Worm (Caenorhabditis elegans) whole organism, young adult: ENCODE measurements around the gene Y57G11C.38.

Source experiments
- B0336.3 ChIP-seq: fragments of 200-800 bp; sonication (Bioruptor generic); IDR thresholded peaks from 2 replicates; pipeline ENCODE4 v1.3.6; 2022; ENCODE audit warnings: missing genetic modification characterization, missing compliant biosample characterization
- F10E7.11 ChIP-seq: sonication (generic microtip); optimal IDR thresholded peaks from 2 replicates; lab custom pipeline; 2017; ENCODE audit warnings: mild to moderate bottlenecking, missing genetic modification characterization, moderate library complexity, missing compliant biosample characterization
- F23B12.7 ChIP-seq: sonication (generic microtip); optimal IDR thresholded peaks from 2 replicates; lab custom pipeline; 2017; ENCODE audit warnings: missing genetic modification characterization, mild to moderate bottlenecking, missing compliant biosample characterization, antibody characterized with exemption, moderate library complexity; ENCODE audit not compliant: insufficient read depth
- F39B2.1 ChIP-seq: fragments of 200-800 bp; sonication (Bioruptor generic); IDR thresholded peaks from 2 replicates; pipeline ENCODE4 v1.3.6; 2022; ENCODE audit warnings: missing genetic modification reagents, missing genetic modification characterization, missing compliant biosample characterization
- F55B11.4 ChIP-seq: sonication (generic microtip); optimal IDR thresholded peaks from 2 replicates; lab custom pipeline; 2016; ENCODE audit warnings: missing compliant biosample characterization, missing genetic modification characterization, borderline replicate concordance; ENCODE audit not compliant: insufficient read depth
- K12H6.12 ChIP-seq: fragments of 200-800 bp; sonication (Bioruptor generic); optimal IDR thresholded peaks from 2 replicates; lab custom pipeline; 2018; ENCODE audit warnings: mild to moderate bottlenecking, missing genetic modification characterization, missing compliant biosample characterization
- T07F8.4 ChIP-seq: sonication (generic microtip); optimal IDR thresholded peaks from 2 replicates; lab custom pipeline; 2016; ENCODE audit warnings: mild to moderate bottlenecking, missing genetic modification characterization, moderate library complexity, missing compliant biosample characterization
- Y67H2A.10 ChIP-seq: fragments of 200-800 bp; sonication (Bioruptor generic); conservative IDR thresholded peaks from 2 replicates; pipeline ENCODE4 v1.3.6; 2022; ENCODE audit warnings: missing genetic modification reagents, missing genetic modification characterization, missing compliant biosample characterization
- attf-5 ChIP-seq: fragments of 200-800 bp; sonication (Bioruptor generic); optimal IDR thresholded peaks from 2 replicates; lab custom pipeline; 2018; ENCODE audit warnings: mild to moderate bottlenecking, missing genetic modification characterization, missing compliant biosample characterization
- attf-6 ChIP-seq: fragments of 200-800 bp; sonication (Bioruptor generic); IDR thresholded peaks from 2 replicates; pipeline ENCODE4 v1.3.6; 2022; ENCODE audit warnings: missing genetic modification reagents, missing genetic modification characterization, missing compliant biosample characterization
- cebp-1 ChIP-seq, 2 experiments: fragments of 200-800 bp in 1 of 2; sonication (Bioruptor generic) in 1 of 2; sonication (generic microtip) in 1 of 2; IDR thresholded peaks in 1 of 2; optimal IDR thresholded peaks in 1 of 2; 2 replicates each; pipeline versions ENCODE4 v1.3.6 to Lab custom; 2017 to 2022; ENCODE audit warnings: missing compliant biosample characterization in 2 of 2, missing genetic modification characterization in 2 of 2, mild to moderate bottlenecking in 1 of 2, missing genetic modification reagents in 1 of 2, moderate library complexity in 1 of 2
- cebp-2 ChIP-seq: fragments of 200-800 bp; sonication (Bioruptor generic); IDR thresholded peaks from 2 replicates; pipeline ENCODE4 v1.3.6; 2022; ENCODE audit warnings: missing genetic modification characterization, missing compliant biosample characterization
- efl-1 ChIP-seq: fragments of 150-350 bp; optimal IDR thresholded peaks from 2 replicates; lab custom pipeline; 2014; ENCODE audit warnings: missing biosample characterization, missing genetic modification reagents, missing genetic modification characterization
- egrh-3 ChIP-seq: fragments of 200-800 bp; sonication (Bioruptor generic); IDR thresholded peaks from 2 replicates; pipeline ENCODE4 v1.3.6; 2022; ENCODE audit warnings: missing genetic modification reagents, missing genetic modification characterization, missing compliant biosample characterization
- hmg-1.2 ChIP-seq: fragments of 200-800 bp; sonication (Bioruptor generic); IDR thresholded peaks from 2 replicates; pipeline ENCODE4 v1.3.6; 2022; ENCODE audit warnings: missing genetic modification reagents, missing genetic modification characterization, missing compliant biosample characterization
- lin-26 ChIP-seq: fragments of 200-800 bp; sonication (Bioruptor generic); IDR thresholded peaks from 2 replicates; pipeline ENCODE4 v1.3.6; 2022; ENCODE audit warnings: missing genetic modification reagents, missing genetic modification characterization, missing compliant biosample characterization
- mcd-1 ChIP-seq: fragments of 200-800 bp; sonication (Bioruptor generic); IDR thresholded peaks from 2 replicates; pipeline ENCODE4 v1.3.6; 2022; ENCODE audit warnings: missing genetic modification reagents, missing genetic modification characterization, missing compliant biosample characterization
- mel-28 ChIP-seq: sonication (generic microtip); optimal IDR thresholded peaks from 2 replicates; lab custom pipeline; 2016; ENCODE audit warnings: borderline replicate concordance, mild to moderate bottlenecking, missing genetic modification characterization, missing compliant biosample characterization
- nhr-179 ChIP-seq: sonication (generic microtip); optimal IDR thresholded peaks from 2 replicates; lab custom pipeline; 2016; ENCODE audit warnings: mild to moderate bottlenecking, missing genetic modification characterization, missing compliant biosample characterization
- nhr-80 ChIP-seq: sonication (generic microtip); optimal IDR thresholded peaks from 2 replicates; lab custom pipeline; 2016; ENCODE audit warnings: missing genetic modification characterization, missing compliant biosample characterization
- pha-4 ChIP-seq: fragments of 150-350 bp; sonication (generic microtip); optimal IDR thresholded peaks from 2 replicates; lab custom pipeline; 2014; ENCODE audit warnings: missing biosample characterization, missing genetic modification reagents, missing genetic modification characterization
- rec-8 ChIP-seq, 2 experiments: sonication (generic microtip); optimal IDR thresholded peaks; 2 replicates each; lab custom pipeline; 2016; ENCODE audit warnings: mild to moderate bottlenecking in 2 of 2, missing genetic modification characterization in 2 of 2, missing genetic modification reagents in 2 of 2, missing genotype in 2 of 2, missing biosample characterization in 1 of 2, missing compliant biosample characterization in 1 of 2, moderate library complexity in 1 of 2
- sdz-38 ChIP-seq: sonication (generic microtip); optimal IDR thresholded peaks from 2 replicates; lab custom pipeline; 2016; ENCODE audit warnings: missing genotype, missing genetic modification characterization, missing compliant biosample characterization
- snpc-1.1 ChIP-seq: sonication (generic microtip); optimal IDR thresholded peaks from 2 replicates; lab custom pipeline; 2017; ENCODE audit warnings: missing genetic modification characterization, mild to moderate bottlenecking, missing compliant biosample characterization, antibody characterized with exemption, moderate library complexity, missing genotype, missing genetic modification reagents; ENCODE audit not compliant: insufficient read depth
- snpc-4 ChIP-seq, 5 experiments: fragments of 150-350 bp in 1 of 5; sonication (generic microtip) in 4 of 5; optimal IDR thresholded peaks; 2 replicates each; lab custom pipeline; 2014 to 2018; ENCODE audit warnings: missing genetic modification characterization in 5 of 5, missing biosample characterization in 3 of 5, antibody characterized with exemption in 2 of 5, mild to moderate bottlenecking in 2 of 5, missing compliant biosample characterization in 2 of 5, missing genotype in 2 of 5, moderate library complexity in 2 of 5, missing genetic modification reagents in 1 of 5
- sptf-2 ChIP-seq: fragments of 200-800 bp; sonication (Bioruptor generic); optimal IDR thresholded peaks from 2 replicates; lab custom pipeline; 2018; ENCODE audit warnings: mild to moderate bottlenecking, missing genetic modification characterization, missing compliant biosample characterization
- tbp1 ChIP-seq: fragments of 200-800 bp; sonication (Bioruptor generic); optimal IDR thresholded peaks from 2 replicates; lab custom pipeline; 2018; ENCODE audit warnings: mild to moderate bottlenecking, missing genetic modification characterization, missing compliant biosample characterization
- tlf-1 ChIP-seq: fragments of 200-800 bp; sonication (Bioruptor generic); optimal IDR thresholded peaks from 2 replicates; lab custom pipeline; 2018; ENCODE audit warnings: mild to moderate bottlenecking, missing genetic modification characterization, missing compliant biosample characterization
- ztf-18 ChIP-seq: sonication (generic microtip); optimal IDR thresholded peaks from 2 replicates; lab custom pipeline; 2016; ENCODE audit warnings: missing genotype, mild to moderate bottlenecking, missing genetic modification characterization, missing compliant biosample characterization
- ztf-26 ChIP-seq: sonication (generic microtip); optimal IDR thresholded peaks from 2 replicates; lab custom pipeline; 2017; ENCODE audit warnings: missing genetic modification characterization, missing compliant biosample characterization

The Y57G11C.38 gene

DNA sequence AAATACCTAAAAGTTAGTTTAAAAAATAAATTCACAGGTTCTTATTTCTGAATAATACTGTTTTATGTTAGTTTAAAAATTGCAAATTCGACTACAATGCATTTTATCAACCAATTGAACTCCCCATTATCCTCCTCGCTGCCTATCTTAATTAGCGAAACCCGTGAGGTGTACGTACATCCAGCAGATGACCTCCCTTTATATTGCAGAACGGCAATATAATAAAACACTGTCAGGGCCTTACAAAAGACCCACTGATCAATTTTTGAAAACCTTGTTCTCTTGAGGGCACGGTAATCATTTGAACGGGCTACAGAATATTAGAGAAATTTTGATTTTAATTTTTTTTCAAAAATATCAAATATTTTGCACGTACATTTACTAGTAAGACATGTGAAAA is 2.3 kb downstream of the Y57G11C.38 start:
- TF ChIP-seq F55B11.4 (tag; lab: Kevin White, UChicago) (no peak), mel-28 (tag; lab: Kevin White, UChicago) (no peak), snpc-4 (GFP tag; optimal IDR thresholded peaks at IDR 0.05; lab: Kevin White, UChicago) (peak; percentile 60), snpc-4 (tag; optimal IDR thresholded peaks at IDR 0.05; lab: Kevin White, UChicago) (peak; percentile 66 to 93 (median 87)), attf-6 (GFP tag; lab: Robert Waterston, UW) (peak; percentile 90), tbp1 (GFP tag; lab: Kevin White, UChicago) (peak; percentile 16), snpc-1.1 (tag; lab: Kevin White, UChicago) (peak; percentile 77), nhr-179 (no peak)
- TF ChIP-seq, all 124 proteins: peak for 4

DNA sequence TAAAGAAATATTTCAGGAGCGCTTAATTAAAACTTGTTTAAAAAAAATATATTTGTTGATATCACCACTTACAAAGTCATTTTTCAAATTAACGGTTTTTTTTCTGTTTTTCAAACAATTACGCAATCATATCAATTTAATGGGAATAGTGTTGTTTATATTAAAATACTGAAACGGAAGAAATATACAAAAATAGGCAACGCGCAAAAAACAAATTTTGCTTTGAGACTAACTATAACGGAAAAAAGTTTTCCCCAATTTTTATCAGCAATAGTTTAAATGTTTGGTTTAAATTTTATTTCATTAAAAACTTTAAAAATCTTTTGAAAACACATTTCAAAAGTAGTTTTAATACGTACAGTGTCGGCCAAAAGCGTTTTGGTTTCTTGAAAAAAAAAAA is 6.3 kb downstream of the Y57G11C.38 start:
- TF ChIP-seq egrh-3 (GFP tag; lab: Robert Waterston, UW) (no peak), sptf-2 (GFP tag; lab: Kevin White, UChicago) (no peak), tlf-1 (GFP tag; lab: Kevin White, UChicago) (no peak), Y67H2A.10 (GFP tag; lab: Robert Waterston, UW) (no peak), hmg-1.2 (GFP tag; lab: Robert Waterston, UW) (no peak), rec-8 (tag; optimal IDR thresholded peaks at IDR 0.05; lab: Kevin White, UChicago) (no peak)

DNA sequence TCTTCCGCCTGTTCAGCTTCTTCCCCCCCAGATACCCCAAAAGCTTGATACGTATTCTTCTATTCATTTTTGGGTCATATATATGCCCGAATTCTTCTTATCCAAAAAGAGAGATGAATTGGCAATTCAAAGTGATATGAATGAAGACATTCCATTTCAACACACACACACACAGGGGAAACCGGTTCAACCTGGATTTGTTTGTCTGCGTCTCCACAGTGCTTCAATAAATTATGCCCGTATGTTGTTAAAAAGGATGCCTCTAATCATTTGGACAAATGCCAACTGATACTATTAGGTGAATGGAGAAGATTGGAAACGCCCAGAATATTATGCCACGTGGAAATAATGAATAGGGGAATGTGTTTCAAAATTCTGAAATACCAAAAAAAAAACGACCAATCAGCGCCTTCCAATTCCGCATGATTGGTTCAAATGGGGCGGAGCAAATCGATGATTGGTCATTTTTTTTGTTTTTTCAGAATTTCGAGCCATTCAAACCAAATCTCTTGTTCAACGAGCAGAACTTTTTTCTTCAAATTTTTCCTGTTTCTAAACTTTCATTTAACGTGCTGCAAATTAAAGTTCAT is 7.7 kb downstream of the Y57G11C.38 start:
- no peak for TF ChIP-seq F23B12.7

DNA sequence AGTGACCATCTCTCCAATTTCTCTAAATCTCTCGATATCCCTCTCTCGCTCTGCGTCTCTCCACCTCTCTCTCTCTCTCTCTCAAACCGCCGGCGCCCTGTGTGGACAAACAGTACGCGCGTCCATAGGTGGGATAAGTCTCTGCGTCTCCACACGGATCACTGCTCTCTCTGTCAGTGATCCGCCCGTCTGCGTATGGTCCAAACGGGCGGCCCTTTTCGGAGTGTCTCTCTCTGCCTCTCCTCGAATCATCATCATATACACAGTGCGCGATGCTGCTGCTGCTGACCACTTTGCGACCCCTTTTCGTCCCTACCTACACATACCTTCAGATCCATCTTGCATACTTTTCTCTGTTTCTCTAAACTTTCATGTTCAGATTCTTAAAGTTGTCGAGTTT is 10.1 kb downstream of the Y57G11C.38 start:
- TF ChIP-seq attf-5 (GFP tag; lab: Kevin White, UChicago), result peak; percentile 43
- no peak for TF ChIP-seq cebp-1 (GFP tag; IDR thresholded peaks at IDR 0.05; lab: Robert Waterston, UW)
- no peak for TF ChIP-seq cebp-1 (tag; optimal IDR thresholded peaks at IDR 0.05; lab: Kevin White, UChicago)
- 0 out of 2 replicates have a peak, but pooled peaks have one; percentile 31 for TF ChIP-seq attf-6 (GFP tag; lab: Robert Waterston, UW)
- TF ChIP-seq nhr-179, result no peak
- peak; percentile 58 for TF ChIP-seq ztf-26 (tag; lab: Kevin White, UChicago)
- no peak for TF ChIP-seq B0336.3 (GFP tag; lab: Robert Waterston, UW)
- no peak; the same call in 1 of the 2 replicates for TF ChIP-seq mcd-1 (GFP tag; lab: Robert Waterston, UW)
- TF ChIP-seq ztf-18 (tag; lab: Kevin White, UChicago), result peak; percentile 9
- TF ChIP-seq K12H6.12 (tag; lab: Kevin White, UChicago), result peak; percentile 19
- TF ChIP-seq snpc-4 (GFP tag; optimal IDR thresholded peaks at IDR 0.05; lab: Kevin White, UChicago), result no peak
- TF ChIP-seq snpc-4 (tag; optimal IDR thresholded peaks at IDR 0.05; lab: Kevin White, UChicago), result peak in 2 of 4 experiments; percentile 71 to 75
- peak; percentile 66; the same call in 1 of the 2 replicates for TF ChIP-seq cebp-2 (GFP tag; lab: Robert Waterston, UW)
- TF ChIP-seq T07F8.4 (tag; lab: Kevin White, UChicago), result no peak
- TF ChIP-seq lin-26 (GFP tag; lab: Robert Waterston, UW), result 0 out of 2 replicates have a peak, but pooled peaks have one; percentile 14
- TF ChIP-seq nhr-80 (tag; lab: Kevin White, UChicago), result no peak
- peak; percentile 7 for TF ChIP-seq efl-1 (GFP tag; lab: Kevin White, UChicago)
- TF ChIP-seq F39B2.1 (GFP tag; lab: Robert Waterston, UW), result 0 out of 2 replicates have a peak, but pooled peaks have one; percentile 14
- no peak for TF ChIP-seq F10E7.11
- TF ChIP-seq pha-4 (tag; lab: Kevin White, UChicago), result no peak
- TF ChIP-seq sdz-38 (tag; lab: Kevin White, UChicago), result no peak
- TF ChIP-seq hmg-1.2 (GFP tag; lab: Robert Waterston, UW), result peak; percentile 79
- TF ChIP-seq, all 124 proteins: peak for 11
